Worm (Caenorhabditis elegans): ENCODE results near the gene srsx-21.

Gene srsx-21

DNA sequence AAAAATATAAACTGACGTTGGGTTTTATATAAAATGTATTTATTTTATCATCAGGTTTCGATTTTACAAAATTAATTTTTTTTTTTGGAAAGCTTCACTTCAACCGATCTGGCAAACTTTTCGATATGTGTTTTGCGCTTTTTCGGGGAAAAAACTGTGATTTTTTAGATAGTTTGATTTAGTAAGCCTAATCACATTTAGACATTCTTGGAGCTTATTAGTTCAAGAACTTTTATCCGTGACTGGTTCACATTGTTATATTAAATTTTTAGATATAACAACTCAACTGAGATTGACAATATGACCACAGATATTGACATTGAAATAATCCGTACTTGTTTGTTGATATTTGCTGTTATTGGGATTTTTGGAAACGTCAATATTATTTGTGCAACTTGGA lies at the start of gene srsx-21:
srsx-21 (plus strand) TSS at position 301 of the 400 bp plus-strand sequence.
- TF ChIP-seq pag-3 (tag; optimal IDR thresholded peaks at IDR 0.05; ENCODE audit: borderline replicate concordance) (no peak), K02D7.2 (tag; optimal IDR thresholded peaks at IDR 0.05) (no peak), ama-1 (optimal IDR thresholded peaks at IDR 0.05) (no peak)

DNA sequence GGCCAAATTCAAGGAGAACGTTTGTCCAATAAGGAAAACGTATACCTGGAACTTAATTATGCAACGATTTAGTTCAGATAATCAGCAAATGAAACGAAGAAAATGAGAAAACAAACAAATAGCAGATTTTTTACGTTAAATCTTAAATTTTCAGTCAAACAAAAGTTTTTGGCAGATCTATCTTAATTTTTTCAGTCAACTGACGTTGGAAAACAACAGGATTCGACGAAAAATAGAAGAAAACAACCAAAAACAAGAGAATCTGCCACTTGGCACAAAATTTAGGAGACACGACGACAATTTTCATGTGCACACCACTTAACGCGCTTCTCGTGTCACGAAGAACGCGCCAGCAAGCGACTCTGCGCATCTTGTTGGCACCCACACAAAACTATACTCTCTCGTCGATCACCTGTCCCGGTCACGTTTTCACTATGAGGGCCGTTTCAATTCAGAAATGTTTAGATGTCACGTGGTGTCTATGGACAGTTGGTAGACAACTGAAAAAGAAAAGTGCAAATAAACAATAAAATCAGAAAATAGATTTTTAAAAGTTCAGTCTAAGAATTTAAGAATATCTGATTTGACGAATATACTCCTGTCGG lies 48.0 kb upstream of the srsx-21 start, which contains the start of gene ztf-7:
ztf-7 (minus strand) TSS at position 51 of the 605 bp plus-strand sequence.
- TF ChIP-seq dve-1 (tag; optimal IDR thresholded peaks at IDR 0.05) (no peak), C38D4.7 (GFP tag; optimal IDR thresholded peaks at IDR 0.05) (no peak), F13H6.1 (tag; optimal IDR thresholded peaks at IDR 0.05) (no peak), T23F11.4 (GFP tag; optimal IDR thresholded peaks at IDR 0.05) (no peak), fkh-10 (GFP tag; optimal IDR thresholded peaks at IDR 0.05) (no peak), lin-11 (tag; optimal IDR thresholded peaks at IDR 0.05) (no peak), nhr-232 (tag; optimal IDR thresholded peaks at IDR 0.05) (no peak), eyg-1 (tag; optimal IDR thresholded peaks at IDR 0.05) (no peak), ceh-19 (GFP tag; optimal IDR thresholded peaks at IDR 0.05) (no peak), pax-1 (tag; optimal IDR thresholded peaks at IDR 0.05) (no peak), unc-42 (tag; optimal IDR thresholded peaks at IDR 0.05) (no peak), rnt-1 (tag; optimal IDR thresholded peaks at IDR 0.05) (peak; percentile 65), che-1 (tag; optimal IDR thresholded peaks at IDR 0.05) (no peak), madf-2 (tag; optimal IDR thresholded peaks at IDR 0.05) (no peak), tbx-2 (tag; optimal IDR thresholded peaks at IDR 0.05) (peak; percentile 68), C08G9.2 (tag; optimal IDR thresholded peaks at IDR 0.05) (no peak), pha-4 (tag; optimal IDR thresholded peaks at IDR 0.05) (no peak), hlh-13 (GFP tag; optimal IDR thresholded peaks at IDR 0.05) (no peak), hlh-15 (tag; optimal IDR thresholded peaks at IDR 0.05) (no peak), hlh-6 (tag; optimal IDR thresholded peaks at IDR 0.05) (no peak), lim-6 (tag; optimal IDR thresholded peaks at IDR 0.05) (no peak), ets-4 (tag; optimal IDR thresholded peaks at IDR 0.05) (peak; percentile 35), elt-2 (tag; optimal IDR thresholded peaks at IDR 0.05) (no peak), ttx-3 (tag; optimal IDR thresholded peaks at IDR 0.05) (no peak), ceh-45 (GFP tag; IDR thresholded peaks at IDR 0.05) (no peak), ceh-24 (tag; optimal IDR thresholded peaks at IDR 0.05) (no peak), fkh-6 (tag; optimal IDR thresholded peaks at IDR 0.05) (no peak), tbx-7 (tag; optimal IDR thresholded peaks at IDR 0.05) (no peak), ceh-6 (GFP tag; optimal IDR thresholded peaks at IDR 0.05) (no peak), ceh-31 (tag; optimal IDR thresholded peaks at IDR 0.05) (peak; percentile 80), pag-3 (tag; optimal IDR thresholded peaks at IDR 0.05; ENCODE audit: borderline replicate concordance) (no peak), pha-2 (tag; optimal IDR thresholded peaks at IDR 0.05) (no peak), ceh-48 (tag; optimal IDR thresholded peaks at IDR 0.05) (no peak), unc-3 (GFP tag; conservative IDR thresholded peaks at IDR 0.05) (no peak), unc-3 (tag; optimal IDR thresholded peaks at IDR 0.05) (no peak), K02D7.2 (tag; optimal IDR thresholded peaks at IDR 0.05) (no peak), unc-55 (GFP tag; optimal IDR thresholded peaks at IDR 0.05) (peak; percentile 74), pros-1 (tag; optimal IDR thresholded peaks at IDR 0.05) (no peak), zip-5 (tag; optimal IDR thresholded peaks at IDR 0.05) (no peak), pqm-1 (tag; optimal IDR thresholded peaks at IDR 0.05) (no peak), elt-4 (tag; optimal IDR thresholded peaks at IDR 0.05) (no peak), ceh-34 (tag; optimal IDR thresholded peaks at IDR 0.05) (peak; percentile 4), dmd-4 (tag; optimal IDR thresholded peaks at IDR 0.05; ENCODE audit: borderline replicate concordance) (no peak), ceh-9 (tag; optimal IDR thresholded peaks at IDR 0.05) (no peak), ceh-2 (tag; optimal IDR thresholded peaks at IDR 0.05) (no peak), gmeb-2 (tag; optimal IDR thresholded peaks at IDR 0.05) (no peak), npax-4 (tag; optimal IDR thresholded peaks at IDR 0.05) (no peak), fax-1 (tag; optimal IDR thresholded peaks at IDR 0.05) (no peak), nfya-1 (tag; optimal IDR thresholded peaks at IDR 0.05) (peak; percentile 80), ama-1 (optimal IDR thresholded peaks at IDR 0.05) (no peak), ceh-30 (tag; optimal IDR thresholded peaks at IDR 0.05) (peak; percentile 42)
